Fruit fly (Drosophila melanogaster) whole organism, pupa: ENCODE results near the gene Mst85C.

Experiments
- CG34367 ChIP-seq: fragments of 200-800 bp; sonication (Bioruptor generic); optimal IDR thresholded peaks from 2 replicates; lab custom pipeline; 2018; ENCODE audit warnings: missing biosample characterization, mild to moderate bottlenecking, missing genetic modification characterization
- EcR ChIP-seq: fragments of 200-800 bp; sonication (Bioruptor generic); optimal IDR thresholded peaks from 3 replicates; lab custom pipeline; 2019; ENCODE audit warnings: missing biosample characterization, missing genetic modification characterization, mild to moderate bottlenecking, moderate library complexity, missing genetic modification reagents
- Pif1A ChIP-seq: fragments of 200-800 bp; sonication (Bioruptor generic); optimal IDR thresholded peaks from 3 replicates; lab custom pipeline; 2016; ENCODE audit warnings: missing biosample characterization, missing genetic modification characterization
- rn ChIP-seq: fragments of 200-800 bp; sonication (Bioruptor generic); IDR thresholded peaks from 2 replicates; pipeline ENCODE4 v1.3.6; 2022; ENCODE audit warnings: missing biosample characterization, missing genetic modification characterization

- no peak for TF ChIP-seq rn (GFP tag; lab: Robert Waterston, UW)
- TF ChIP-seq EcR (GFP tag; lab: Kevin White, UChicago), result no peak
- peak; percentile 53 for TF ChIP-seq Pif1A (GFP tag; lab: Kevin White, UChicago)
- TF ChIP-seq CG34367, result peak; percentile 27
These were observed 5.5 kb downstream of the Mst85C start for dm6 chr3R:9053850-9054441.
